Worm (Caenorhabditis elegans) whole organism, late embryonic: ENCODE data around the gene atln-2.

Experiments
- fkh-10 ChIP-seq: fragments of 150-350 bp; optimal IDR thresholded peaks from 2 replicates; lab custom pipeline; 2014; ENCODE audit warnings: missing biosample characterization, missing genetic modification reagents, missing genetic modification characterization
- lin-11 ChIP-seq: fragments of 200-800 bp; sonication (Bioruptor generic); optimal IDR thresholded peaks from 2 replicates; lab custom pipeline; 2018; ENCODE audit warnings: mild to moderate bottlenecking, missing genetic modification characterization, missing compliant biosample characterization
- unc-86 ChIP-seq: sonication (generic microtip); optimal IDR thresholded peaks from 2 replicates; lab custom pipeline; 2016; ENCODE audit warnings: missing genetic modification characterization, missing compliant biosample characterization

DNA sequence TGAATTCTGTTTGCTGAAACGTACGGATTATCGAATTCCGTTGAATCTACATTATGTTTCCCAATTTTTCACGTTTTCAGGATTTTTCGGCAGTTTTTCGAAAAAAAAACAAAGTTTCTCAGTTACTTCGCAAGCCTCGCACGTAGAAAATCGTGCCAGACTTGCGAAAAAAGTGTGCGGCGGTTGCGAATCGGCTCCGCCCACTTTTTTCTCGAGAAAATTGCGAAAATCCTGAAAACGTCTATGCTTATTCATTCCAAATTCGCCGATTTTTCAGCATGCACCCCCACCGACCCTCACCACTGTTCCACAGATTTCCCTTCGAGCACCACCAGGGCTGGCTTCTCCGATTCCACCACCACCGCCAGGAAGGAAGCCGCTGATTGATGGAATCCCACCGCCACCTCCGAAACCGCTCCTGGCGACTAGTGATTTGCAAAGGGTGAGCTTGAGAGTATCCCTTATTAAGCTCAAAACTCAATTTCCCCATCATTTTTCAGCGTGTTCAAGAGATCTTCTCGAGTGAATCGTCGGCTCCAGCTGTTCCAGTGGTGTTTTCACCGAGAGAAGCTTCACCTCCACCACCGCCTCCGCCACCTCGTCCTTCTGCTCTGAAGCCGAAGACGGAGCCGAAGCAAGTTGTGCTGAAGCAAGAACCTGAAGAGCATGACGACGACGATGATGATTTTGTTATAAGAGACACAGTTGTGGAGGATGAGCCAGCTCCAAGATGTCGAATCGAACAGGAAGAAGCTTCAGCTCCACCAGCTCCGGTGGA, 60.9 kb downstream of the atln-2 start:
- no peak for TF ChIP-seq lin-11
- TF ChIP-seq unc-86 (tag; lab: Kevin White, UChicago) = no peak
- TF ChIP-seq fkh-10 (GFP tag; lab: Kevin White, UChicago) = no peak
